Fruit fly (Drosophila melanogaster) whole organism, embryonic: ENCODE results near the gene Mms19.

Source experiments
- ATbp ChIP-seq: fragments of 200-800 bp; sonication (Bioruptor generic); optimal IDR thresholded peaks from 2 replicates; lab custom pipeline; 2017; ENCODE audit warnings: missing biosample characterization, mild to moderate bottlenecking, missing genetic modification characterization, missing genetic modification reagents
- Bgb ChIP-seq: fragments of 200-800 bp; sonication (Bioruptor generic); IDR thresholded peaks from 2 replicates; pipeline ENCODE4 v1.3.6; 2022; ENCODE audit warnings: missing biosample characterization, missing genetic modification characterization; ENCODE audit not compliant: partially characterized antibody
- CG1024 ChIP-seq: fragments of 200-800 bp; sonication (Bioruptor generic); IDR thresholded peaks from 2 replicates; pipeline ENCODE4 v1.3.6; 2022; ENCODE audit warnings: missing biosample characterization, missing genetic modification characterization
- CG11456 ChIP-seq: fragments of 200-800 bp; sonication (Bioruptor generic); IDR thresholded peaks from 3 replicates; pipeline ENCODE4 v1.3.6; 2022; ENCODE audit warnings: missing biosample characterization, missing genetic modification characterization
- CG14050 ChIP-seq: fragments of 200-800 bp; sonication (Bioruptor generic); IDR thresholded peaks from 3 replicates; pipeline ENCODE4 v1.3.6; 2022; ENCODE audit warnings: missing biosample characterization, missing genetic modification characterization
- CG14441 ChIP-seq: fragments of 200-800 bp; sonication (Bioruptor generic); IDR thresholded peaks from 2 replicates; pipeline ENCODE4 v1.3.6; 2022; ENCODE audit warnings: missing biosample characterization, missing genetic modification characterization
- CG15073 ChIP-seq: fragments of 200-800 bp; sonication (Bioruptor generic); optimal IDR thresholded peaks from 2 replicates; lab custom pipeline; 2016; ENCODE audit warnings: missing biosample characterization, missing genetic modification characterization
- CG17612 ChIP-seq: fragments of 200-800 bp; sonication (Bioruptor generic); IDR thresholded peaks from 2 replicates; pipeline ENCODE4 v1.3.6; 2022; ENCODE audit warnings: missing biosample characterization, missing genetic modification characterization
- CG17829 ChIP-seq: fragments of 200-800 bp; optimal IDR thresholded peaks from 2 replicates; lab custom pipeline; 2019; ENCODE audit warnings: missing biosample characterization, mild to moderate bottlenecking, missing genetic modification characterization, moderate library complexity
- CG31224 ChIP-seq: fragments of 200-800 bp; sonication (Bioruptor generic); IDR thresholded peaks from 2 replicates; pipeline ENCODE4 v1.3.6; 2022; ENCODE audit warnings: missing biosample characterization, missing genetic modification characterization
- CG34224 ChIP-seq: fragments of 200-800 bp; sonication (Bioruptor generic); IDR thresholded peaks from 3 replicates; pipeline ENCODE4 v1.3.6; 2022; ENCODE audit warnings: missing biosample characterization, missing genetic modification characterization; ENCODE audit not compliant: partially characterized antibody
- CG3847 ChIP-seq: fragments of 200-800 bp; sonication (Bioruptor generic); IDR thresholded peaks from 2 replicates; pipeline ENCODE4 v1.3.6; 2022; ENCODE audit warnings: missing biosample characterization, missing genetic modification characterization
- CG4820 ChIP-seq: fragments of 200-800 bp; sonication (Bioruptor generic); optimal IDR thresholded peaks from 3 replicates; lab custom pipeline; 2016; ENCODE audit warnings: missing biosample characterization, missing genetic modification characterization
- CG4854 ChIP-seq: fragments of 200-800 bp; sonication (Bioruptor generic); optimal IDR thresholded peaks from 2 replicates; lab custom pipeline; 2016; ENCODE audit warnings: missing biosample characterization, missing genetic modification characterization, inconsistent platforms
- CG8089 ChIP-seq: fragments of 200-800 bp; sonication (Bioruptor generic); optimal IDR thresholded peaks from 3 replicates; lab custom pipeline; 2016; ENCODE audit warnings: missing biosample characterization, missing genetic modification characterization
- CG8478 ChIP-seq: fragments of >200 bp; optimal IDR thresholded peaks from 2 replicates; lab custom pipeline; 2018
- Dbx ChIP-seq: fragments of 200-800 bp; sonication (Bioruptor generic); IDR thresholded peaks from 3 replicates; pipeline ENCODE4 v1.3.6; 2022; ENCODE audit warnings: missing biosample characterization, missing genetic modification characterization
- Doc3 ChIP-seq: fragments of 200-800 bp; sonication (Bioruptor generic); IDR thresholded peaks from 3 replicates; pipeline ENCODE4 v1.3.6; 2022; ENCODE audit warnings: missing biosample characterization, missing genetic modification characterization; ENCODE audit not compliant: partially characterized antibody
- Dref ChIP-seq: fragments of 200-800 bp; sonication (Bioruptor generic); IDR thresholded peaks from 2 replicates; pipeline ENCODE4 v1.3.6; 2022; ENCODE audit warnings: missing biosample characterization, missing genetic modification characterization
- Fer1 ChIP-seq: fragments of 200-800 bp; sonication (Bioruptor generic); optimal IDR thresholded peaks from 2 replicates; lab custom pipeline; 2017; ENCODE audit warnings: missing biosample characterization, mild to moderate bottlenecking, missing genetic modification characterization
- HmgZ ChIP-seq: fragments of 200-800 bp; sonication (Bioruptor generic); optimal IDR thresholded peaks from 2 replicates; lab custom pipeline; 2018; ENCODE audit warnings: missing biosample characterization, mild to moderate bottlenecking, missing genetic modification characterization
- Mrtf ChIP-seq: fragments of 200-800 bp; sonication (Bioruptor generic); IDR thresholded peaks from 3 replicates; pipeline ENCODE4 v1.3.6; 2022; ENCODE audit warnings: missing biosample characterization, missing genetic modification characterization
- Optix ChIP-seq: fragments of 200-800 bp; sonication (Bioruptor generic); IDR thresholded peaks from 3 replicates; pipeline ENCODE4 v1.3.6; 2022; ENCODE audit warnings: missing biosample characterization, missing genetic modification characterization
- PHDP ChIP-seq: fragments of 200-800 bp; sonication (Bioruptor generic); optimal IDR thresholded peaks from 3 replicates; lab custom pipeline; 2018; ENCODE audit warnings: missing biosample characterization, mild to moderate bottlenecking, missing genetic modification characterization, moderate library complexity
- Rfx ChIP-seq: fragments of 200-800 bp; sonication (Bioruptor generic); IDR thresholded peaks from 2 replicates; pipeline ENCODE4 v1.3.6; 2022; ENCODE audit warnings: missing biosample characterization, missing genetic modification characterization
- Spps ChIP-seq: fragments of 200-800 bp; sonication (Bioruptor generic); optimal IDR thresholded peaks from 2 replicates; lab custom pipeline; 2018; ENCODE audit warnings: missing biosample characterization, mild to moderate bottlenecking, missing genetic modification characterization
- Trl ChIP-seq, 3 experiments: fragments of >200 bp in 2 of 3; fragments of 200-800 bp in 1 of 3; sonication (Bioruptor generic) in 1 of 3; optimal IDR thresholded peaks; 2 replicates in 1 of 3; 3 replicates in 2 of 3; lab custom pipeline; 2016 to 2017; ENCODE audit warnings: missing biosample characterization in 1 of 3, missing genetic modification characterization in 1 of 3
- al ChIP-seq: fragments of 200-800 bp; sonication (Bioruptor generic); IDR thresholded peaks from 2 replicates; pipeline ENCODE4 v1.3.6; 2022; ENCODE audit warnings: missing biosample characterization, missing genetic modification characterization
- ara ChIP-seq: fragments of 200-800 bp; sonication (Bioruptor generic); IDR thresholded peaks from 2 replicates; pipeline ENCODE4 v1.3.6; 2022; ENCODE audit warnings: missing biosample characterization, missing genetic modification characterization
- ato ChIP-seq: fragments of 200-800 bp; sonication (Bioruptor generic); IDR thresholded peaks from 2 replicates; pipeline ENCODE4 v1.3.6; 2022; ENCODE audit warnings: missing biosample characterization, missing genetic modification characterization; ENCODE audit not compliant: partially characterized antibody
- disco-r ChIP-seq: fragments of 200-800 bp; sonication (Bioruptor generic); optimal IDR thresholded peaks from 2 replicates; lab custom pipeline; 2016; ENCODE audit warnings: missing biosample characterization, missing genetic modification characterization
- gcm2 ChIP-seq: fragments of 200-800 bp; sonication (Bioruptor generic); optimal IDR thresholded peaks from 2 replicates; lab custom pipeline; 2016; ENCODE audit warnings: missing biosample characterization, missing genetic modification characterization
- lab ChIP-seq: fragments of 200-800 bp; sonication (Bioruptor generic); optimal IDR thresholded peaks from 3 replicates; lab custom pipeline; 2017; ENCODE audit warnings: missing biosample characterization, missing genetic modification characterization, mild to moderate bottlenecking, moderate library complexity, missing genetic modification reagents
- mam ChIP-seq: fragments of 200-800 bp; sonication (Bioruptor generic); optimal IDR thresholded peaks from 3 replicates; lab custom pipeline; 2016; ENCODE audit warnings: missing biosample characterization, missing genetic modification characterization
- mld ChIP-seq: fragments of 200-800 bp; sonication (Bioruptor generic); IDR thresholded peaks from 3 replicates; pipeline ENCODE4 v1.3.6; 2022; ENCODE audit warnings: missing biosample characterization, missing genetic modification characterization; ENCODE audit not compliant: partially characterized antibody
- nerfin-1 ChIP-seq: fragments of 200-800 bp; sonication (Bioruptor generic); optimal IDR thresholded peaks from 3 replicates; lab custom pipeline; 2019; ENCODE audit warnings: missing biosample characterization, mild to moderate bottlenecking, missing genetic modification characterization, moderate library complexity
- oc ChIP-seq: fragments of 200-800 bp; sonication (Bioruptor generic); optimal IDR thresholded peaks from 2 replicates; lab custom pipeline; 2018; ENCODE audit warnings: missing biosample characterization, mild to moderate bottlenecking, missing genetic modification characterization, moderate library complexity
- odd ChIP-seq: fragments of 200-800 bp; sonication (Bioruptor generic); optimal IDR thresholded peaks from 2 replicates; lab custom pipeline; 2017; ENCODE audit warnings: missing biosample characterization, mild to moderate bottlenecking, missing genetic modification characterization
- onecut ChIP-seq: fragments of 200-800 bp; sonication (Bioruptor generic); IDR thresholded peaks from 2 replicates; pipeline ENCODE4 v1.3.6; 2022; ENCODE audit warnings: missing biosample characterization, missing genetic modification characterization
- scrt ChIP-seq: fragments of 200-800 bp; sonication (Bioruptor generic); optimal IDR thresholded peaks from 2 replicates; lab custom pipeline; 2018; ENCODE audit warnings: missing biosample characterization, mild to moderate bottlenecking, missing genetic modification characterization, moderate library complexity
- shn ChIP-seq: fragments of 200-800 bp; sonication (Bioruptor generic); optimal IDR thresholded peaks from 3 replicates; lab custom pipeline; 2016; ENCODE audit warnings: missing biosample characterization, missing genetic modification characterization
- slp2 ChIP-seq: fragments of 200-800 bp; sonication (Bioruptor generic); optimal IDR thresholded peaks from 2 replicates; lab custom pipeline; 2016; ENCODE audit warnings: missing biosample characterization, missing genetic modification characterization
- sob ChIP-seq: fragments of 200-800 bp; sonication (Bioruptor generic); IDR thresholded peaks from 2 replicates; pipeline ENCODE4 v1.3.6; 2022; ENCODE audit warnings: missing biosample characterization, missing genetic modification characterization
- sug ChIP-seq: fragments of 200-800 bp; optimal IDR thresholded peaks from 2 replicates; lab custom pipeline; 2019; ENCODE audit warnings: missing biosample characterization, mild to moderate bottlenecking, missing genetic modification characterization, moderate library complexity
- tgo ChIP-seq: fragments of 200-800 bp; sonication (Bioruptor generic); IDR thresholded peaks from 3 replicates; pipeline ENCODE4 v1.3.6; 2022; ENCODE audit warnings: missing biosample characterization, missing genetic modification characterization
- tio ChIP-seq: fragments of 200-800 bp; sonication (Bioruptor generic); optimal IDR thresholded peaks from 2 replicates; lab custom pipeline; 2017; ENCODE audit warnings: missing biosample characterization, missing genetic modification characterization, inconsistent platforms
- toy ChIP-seq: fragments of 200-800 bp; sonication (Bioruptor generic); IDR thresholded peaks from 2 replicates; pipeline ENCODE4 v1.3.6; 2022; ENCODE audit warnings: missing biosample characterization, missing genetic modification characterization
- trh ChIP-seq: fragments of 200-800 bp; sonication (Bioruptor generic); optimal IDR thresholded peaks from 2 replicates; lab custom pipeline; 2016; ENCODE audit warnings: missing biosample characterization, missing genetic modification characterization
- wor ChIP-seq: fragments of 200-800 bp; sonication (Bioruptor generic); IDR thresholded peaks from 2 replicates; pipeline ENCODE4 v1.3.6; 2022; ENCODE audit warnings: missing biosample characterization, missing genetic modification characterization
- zfh2 ChIP-seq: fragments of 200-800 bp; sonication (Bioruptor generic); optimal IDR thresholded peaks from 2 replicates; lab custom pipeline; 2016; ENCODE audit warnings: missing biosample characterization, missing genetic modification characterization

The Mms19 gene

dm6 chr3R:5282755-5283359 is 50.5 kb downstream of the Mms19 start (continued):
- TF ChIP-seq CG34224 (GFP tag; lab: Robert Waterston, UW) = 0 out of 3 replicates have a peak, but pooled peaks have one; percentile 32
- 0 out of 2 replicates have a peak, but pooled peaks have one; percentile 12 for TF ChIP-seq CG14441 (GFP tag; lab: Robert Waterston, UW)
- TF ChIP-seq ato (GFP tag; lab: Robert Waterston, UW) = 0 out of 2 replicates have a peak, but pooled peaks have one; percentile 30
- no peak for TF ChIP-seq sug (tag; lab: Kevin White, UChicago)
- peak; percentile 81 for TF ChIP-seq Dbx
- 0 out of 3 replicates have a peak, but pooled peaks have one; percentile 25 for TF ChIP-seq Optix
- TF ChIP-seq Fer1 (GFP tag; lab: Kevin White, UChicago) = no peak
- peak; percentile 88 for TF ChIP-seq scrt (GFP tag; lab: Kevin White, UChicago)
- TF ChIP-seq lab = peak; percentile 52
- no peak for TF ChIP-seq tio (GFP tag; lab: Kevin White, UChicago)
- no peak for TF ChIP-seq PHDP (tag; lab: Kevin White, UChicago)
- no peak; the same call in 1 of the 2 replicates for TF ChIP-seq toy (GFP tag; lab: Robert Waterston, UW)
- peak; percentile 74 for TF ChIP-seq CG8478 (lab: Kevin White, UChicago)
- peak; percentile 40 for TF ChIP-seq mam (GFP tag; lab: Kevin White, UChicago)
- TF ChIP-seq al (GFP tag; lab: Robert Waterston, UW) = peak; percentile 12; the same call in 1 of the 2 replicates
- TF ChIP-seq CG11456 (GFP tag; lab: Robert Waterston, UW) = peak; percentile 77
- TF ChIP-seq CG31224 (GFP tag; lab: Robert Waterston, UW) = peak; percentile 40; the same call in 1 of the 2 replicates
- TF ChIP-seq oc (tag; lab: Kevin White, UChicago) = no peak
- 0 out of 3 replicates have a peak, but pooled peaks have one; percentile 45 for TF ChIP-seq Mrtf (GFP tag; lab: Robert Waterston, UW)
- TF ChIP-seq CG8089 (GFP tag; lab: Kevin White, UChicago) = no peak
- 0 out of 3 replicates have a peak, but pooled peaks have one; percentile 44 for TF ChIP-seq mld (GFP tag; lab: Robert Waterston, UW)
- TF ChIP-seq CG1024 = no peak
- peak; percentile 32 for TF ChIP-seq shn (GFP tag; lab: Kevin White, UChicago)
- TF ChIP-seq CG15073 (GFP tag; lab: Kevin White, UChicago) = peak; percentile 99
- TF ChIP-seq Rfx = peak; percentile 74
- TF ChIP-seq trh (GFP tag; lab: Kevin White, UChicago) = no peak
- no peak for TF ChIP-seq CG4854 (GFP tag; lab: Kevin White, UChicago)
- no peak for TF ChIP-seq nerfin-1
- TF ChIP-seq CG17829 (tag; lab: Kevin White, UChicago) = no peak
- TF ChIP-seq HmgZ (tag; lab: Kevin White, UChicago) = peak; percentile 27
- peak; percentile 28; the same call in 1 of the 3 replicates for TF ChIP-seq tgo
- TF ChIP-seq CG17612 = 0 out of 2 replicates have a peak, but pooled peaks have one; percentile 16
- peak; percentile 46; the same call in 1 of the 3 replicates for TF ChIP-seq Doc3 (GFP tag; lab: Robert Waterston, UW)
- TF ChIP-seq slp2 = no peak
- peak; percentile 40; the same call in 1 of the 2 replicates for TF ChIP-seq ara
- 0 out of 2 replicates have a peak, but pooled peaks have one; percentile 39 for TF ChIP-seq sob

dm6 chr3R:5283360-5283963 is 51.1 kb downstream of the Mms19 start:
- TF ChIP-seq Spps (tag; lab: Kevin White, UChicago) (peak; percentile 44), CG14050 (peak; percentile 70), Trl (optimal IDR thresholded peaks at IDR 0.05; lab: Kevin White, UChicago) (no peak), Trl (GFP tag; optimal IDR thresholded peaks at IDR 0.05; lab: Kevin White, UChicago) (peak; percentile 88), gcm2 (peak; percentile 80), mam (GFP tag; lab: Kevin White, UChicago) (peak; percentile 93), wor (GFP tag; lab: Robert Waterston, UW) (peak; percentile 71), Dref (GFP tag; lab: Robert Waterston, UW) (no peak), disco-r (GFP tag; lab: Kevin White, UChicago) (peak; percentile 77), onecut (GFP tag; lab: Robert Waterston, UW) (peak; percentile 78), zfh2 (GFP tag; lab: Kevin White, UChicago) (peak; percentile 94), CG4820 (GFP tag; lab: Kevin White, UChicago) (peak; percentile 86), odd (GFP tag; lab: Kevin White, UChicago) (peak; percentile 88), ATbp (GFP tag; lab: Kevin White, UChicago) (peak; percentile 89), Bgb (no peak), CG3847 (peak; percentile 84)
